Fruit fly (Drosophila melanogaster): ENCODE measurements around the gene CG34178.

The CG34178 gene

DNA sequence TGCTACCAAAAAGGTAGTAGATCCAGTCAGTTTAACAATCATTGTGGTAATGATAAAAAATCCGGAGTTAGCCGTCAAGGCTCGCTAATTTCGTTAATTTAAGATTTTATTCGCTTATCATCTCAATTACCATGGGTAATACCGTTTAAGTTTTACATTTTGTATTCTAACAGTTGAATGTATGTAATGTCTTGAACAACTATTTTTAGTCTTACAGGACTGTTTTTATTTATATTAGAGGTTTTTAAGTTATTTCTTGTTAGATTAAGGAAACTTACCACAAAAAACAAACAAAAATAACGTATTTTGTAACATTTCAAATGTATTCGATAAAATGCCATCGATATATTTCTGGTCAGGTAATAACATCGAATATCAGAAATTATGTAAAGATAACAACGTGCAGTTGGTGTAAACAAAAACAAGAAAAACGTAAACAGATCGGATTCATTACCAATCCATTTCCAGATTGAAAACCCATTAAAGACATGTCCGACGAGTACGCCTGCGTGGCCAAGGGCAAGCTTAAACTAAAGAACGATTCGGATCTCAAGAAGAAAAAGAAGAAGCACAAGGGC, 8.4 kb downstream of the CG34178 start, which contains the start of the genes Sfp24F and CG15432:
TSS of gene Sfp24F (minus strand) at position 51 of the 578 bp plus-strand sequence.
TSS of gene CG15432 (plus strand) at position 311 of the 578 bp plus-strand sequence.
- TF ChIP-seq Mes4 (GFP tag; optimal IDR thresholded peaks at IDR 0.05) (no peak), lab (GFP tag; optimal IDR thresholded peaks at IDR 0.05) (no peak), Bgb (GFP tag; IDR thresholded peaks at IDR 0.05; ENCODE audit: partially characterized antibody) (peak; percentile 59), scrt (GFP tag; optimal IDR thresholded peaks at IDR 0.05) (no peak), stwl (tag; optimal IDR thresholded peaks at IDR 0.05) (peak; percentile 83), sc (optimal IDR thresholded peaks at IDR 0.05) (no peak), sc (GFP tag; optimal IDR thresholded peaks at IDR 0.05) (no peak), CG10321 (GFP tag; IDR thresholded peaks at IDR 0.05) (no peak), tna (GFP tag; IDR thresholded peaks at IDR 0.05; ENCODE audit: partially characterized antibody) (peak; percentile 39; the same call in 1 of the 2 replicates), pzg (GFP tag; optimal IDR thresholded peaks at IDR 0.05) (peak; percentile 56), CG14710 (tag; optimal IDR thresholded peaks at IDR 0.05) (peak; percentile 40), CG8281 (tag; optimal IDR thresholded peaks at IDR 0.05) (no peak), vnd (GFP tag; IDR thresholded peaks at IDR 0.05; ENCODE audit: partially characterized antibody) (0 out of 3 replicates have a peak, but pooled peaks have one; percentile 29), cg (GFP tag; optimal IDR thresholded peaks at IDR 0.05) (no peak), CG4617 (GFP tag; optimal IDR thresholded peaks at IDR 0.05; ENCODE audit: borderline replicate concordance) (peak; percentile 38), esg (GFP tag; conservative IDR thresholded peaks at IDR 0.05) (no peak), CG43689 (GFP tag; IDR thresholded peaks at IDR 0.05) (no peak), amos (GFP tag; IDR thresholded peaks at IDR 0.05; ENCODE audit: partially characterized antibody) (peak; percentile 55; the same call in 1 of the 2 replicates), BEAF-32 (GFP tag; optimal IDR thresholded peaks at IDR 0.05) (peak; percentile 62), Ets97D (GFP tag; optimal IDR thresholded peaks at IDR 0.05) (peak; percentile 8), CG12659 (GFP tag; optimal IDR thresholded peaks at IDR 0.05) (peak; percentile 8), Sry-δ (GFP tag; optimal IDR thresholded peaks at IDR 0.05) (peak; percentile 51), Myb (GFP tag; optimal IDR thresholded peaks at IDR 0.05) (peak; percentile 94), HLH4C (GFP tag; IDR thresholded peaks at IDR 0.05; ENCODE audit: partially characterized antibody) (peak; percentile 73), CG10979 (tag; optimal IDR thresholded peaks at IDR 0.05) (no peak), CG13296 (GFP tag; optimal IDR thresholded peaks at IDR 0.05) (no peak), CG30403 (GFP tag; optimal IDR thresholded peaks at IDR 0.05) (no peak), ham (GFP tag; IDR thresholded peaks at IDR 0.05) (no peak), Hr3 (GFP tag; optimal IDR thresholded peaks at IDR 0.05) (no peak), CG30020 (tag; optimal IDR thresholded peaks at IDR 0.05) (peak; percentile 76), Hr39 (optimal IDR thresholded peaks at IDR 0.05) (no peak), D19B (GFP tag; optimal IDR thresholded peaks at IDR 0.05) (no peak), CG7839 (tag; optimal IDR thresholded peaks at IDR 0.05) (no peak), Hey (tag; optimal IDR thresholded peaks at IDR 0.05) (no peak), Doc3 (GFP tag; IDR thresholded peaks at IDR 0.05; ENCODE audit: partially characterized antibody) (0 out of 3 replicates have a peak, but pooled peaks have one; percentile 34), CG11504 (tag; optimal IDR thresholded peaks at IDR 0.05) (no peak), Dp (GFP tag; optimal IDR thresholded peaks at IDR 0.05) (peak; percentile 67), grau (tag; optimal IDR thresholded peaks at IDR 0.05) (no peak), grn (GFP tag; optimal IDR thresholded peaks at IDR 0.05) (no peak), Opbp (GFP tag; IDR thresholded peaks at IDR 0.05; ENCODE audit: partially characterized antibody) (peak; percentile 39; the same call in 1 of the 3 replicates), CG11560 (tag; IDR thresholded peaks at IDR 0.05) (peak; percentile 98), eve (GFP tag; optimal IDR thresholded peaks at IDR 0.05) (no peak), CG17328 (GFP tag; IDR thresholded peaks at IDR 0.05) (no peak), Dref (GFP tag; IDR thresholded peaks at IDR 0.05) (peak; percentile 83), MESR4 (GFP tag; optimal IDR thresholded peaks at IDR 0.05) (peak; percentile 30), trem (tag; optimal IDR thresholded peaks at IDR 0.05) (peak; percentile 43), CG14667 (GFP tag; IDR thresholded peaks at IDR 0.05) (no peak), unc-4 (GFP tag; IDR thresholded peaks at IDR 0.05; ENCODE audit: partially characterized antibody) (peak; percentile 55), Neu2 (GFP tag; optimal IDR thresholded peaks at IDR 0.05; ENCODE audit: borderline replicate concordance) (no peak)
